Worm (Caenorhabditis elegans) whole organism, L4 larva: ENCODE measurements around the gene F59D12.5.

Source experiments
- cey-2 ChIP-seq: sonication (generic microtip); optimal IDR thresholded peaks from 3 replicates; lab custom pipeline; 2017; ENCODE audit warnings: missing genetic modification characterization, mild to moderate bottlenecking, missing compliant biosample characterization, antibody characterized with exemption, borderline replicate concordance; ENCODE audit not compliant: insufficient read depth
- fkh-10 ChIP-seq: fragments of 150-350 bp; optimal IDR thresholded peaks from 2 replicates; lab custom pipeline; 2014; ENCODE audit warnings: missing biosample characterization, missing genetic modification reagents, missing genetic modification characterization

- no peak for TF ChIP-seq fkh-10 (GFP tag; lab: Kevin White, UChicago)
- no peak for TF ChIP-seq cey-2 (tag; lab: Kevin White, UChicago)
These were observed 37.5 kb downstream of the F59D12.5 start for ce11 chrX:15609698-15610097.
